Worm (Caenorhabditis elegans) whole organism, L2 larva: ENCODE results near the gene chtb-2.

Source experiments
- ama-1 ChIP-seq: fragments of 150-350 bp; optimal IDR thresholded peaks from 2 replicates; lab custom pipeline; 2018; ENCODE audit warnings: inconsistent platforms
- blmp-1 ChIP-seq: sonication (generic microtip); optimal IDR thresholded peaks from 2 replicates; lab custom pipeline; 2017; ENCODE audit warnings: missing genetic modification characterization, mild to moderate bottlenecking, missing compliant biosample characterization, antibody characterized with exemption, moderate library complexity; ENCODE audit not compliant: insufficient read depth
- dmd-4 ChIP-seq: sonication (generic microtip); optimal IDR thresholded peaks from 2 replicates; lab custom pipeline; 2017; ENCODE audit warnings: missing biosample characterization, missing genetic modification characterization
- lin-13 ChIP-seq: fragments of 150-350 bp; optimal IDR thresholded peaks from 2 replicates; lab custom pipeline; 2014; ENCODE audit warnings: missing biosample characterization, missing genetic modification reagents, missing genetic modification characterization
- nhr-6 ChIP-seq: fragments of 150-350 bp; optimal IDR thresholded peaks from 2 replicates; lab custom pipeline; 2014; ENCODE audit warnings: missing biosample characterization, missing genetic modification characterization
- unc-62 ChIP-seq: fragments of 150-350 bp; optimal IDR thresholded peaks from 2 replicates; lab custom pipeline; 2014; ENCODE audit warnings: missing biosample characterization, missing genetic modification reagents, missing genetic modification characterization
- zag-1 ChIP-seq: fragments of 150-350 bp; optimal IDR thresholded peaks from 2 replicates; lab custom pipeline; 2014; ENCODE audit warnings: missing biosample characterization, missing genetic modification characterization

DNA sequence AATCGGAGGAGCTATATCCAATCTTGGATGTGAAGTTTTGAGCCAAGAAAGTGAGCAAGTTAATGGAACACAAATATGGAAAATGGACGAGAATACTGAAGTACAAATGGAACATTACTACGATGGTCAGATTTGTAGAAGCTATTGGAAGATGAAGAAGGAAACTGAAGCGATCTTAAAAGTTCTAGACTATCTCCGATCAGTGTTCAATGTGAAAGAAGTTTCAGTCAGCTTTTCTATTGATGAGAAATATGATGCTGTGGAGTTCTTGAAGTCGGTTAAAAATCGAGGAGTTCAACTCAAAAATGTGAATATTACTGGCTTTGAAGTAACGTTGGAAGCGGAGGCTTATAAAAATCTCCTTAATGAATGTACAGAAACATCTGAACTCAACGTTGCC lies 16.1 kb downstream of the chtb-2 start:
- TF ChIP-seq ama-1 (lab: Kevin White, UChicago), result no peak
- TF ChIP-seq zag-1 (tag; lab: Kevin White, UChicago), result no peak
- TF ChIP-seq dmd-4 (tag; lab: Kevin White, UChicago), result no peak
- no peak for TF ChIP-seq unc-62 (GFP tag; lab: Kevin White, UChicago)
- no peak for TF ChIP-seq nhr-6 (tag; lab: Kevin White, UChicago)
- no peak for TF ChIP-seq blmp-1 (tag; lab: Kevin White, UChicago)
- no peak for TF ChIP-seq lin-13 (GFP tag; lab: Kevin White, UChicago)
